Worm (Caenorhabditis elegans): Measurements from ENCODE around the gene bcc-1.

The bcc-1 gene

ce11 chrIV:11044377-11044776, 48.0 kb downstream of the bcc-1 start:
- TF ChIP-seq isw-1 (GFP tag; IDR thresholded peaks at IDR 0.05) (no peak), skn-1 (tag; optimal IDR thresholded peaks at IDR 0.05) (no peak), dpl-1 (GFP tag; optimal IDR thresholded peaks at IDR 0.05) (no peak), ztf-4 (tag; optimal IDR thresholded peaks at IDR 0.05) (no peak), jun-1 (tag; optimal IDR thresholded peaks at IDR 0.05) (no peak), nhr-19 (GFP tag; conservative IDR thresholded peaks at IDR 0.05) (no peak), snpc-4 (tag; optimal IDR thresholded peaks at IDR 0.05) (no peak), nhr-237 (tag; optimal IDR thresholded peaks at IDR 0.05) (no peak), aly-2 (tag; optimal IDR thresholded peaks at IDR 0.05) (no peak), ceh-90 (tag; optimal IDR thresholded peaks at IDR 0.05) (no peak), elt-2 (tag; optimal IDR thresholded peaks at IDR 0.05) (no peak), snu-23 (GFP tag; optimal IDR thresholded peaks at IDR 0.05) (no peak), efl-1 (optimal IDR thresholded peaks at IDR 0.05) (no peak), efl-1 (GFP tag; optimal IDR thresholded peaks at IDR 0.05 in 1 of 2) (no peak), fkh-8 (tag; optimal IDR thresholded peaks at IDR 0.05) (no peak)

ce11 chrIV:11038665-11039064, 53.7 kb downstream of the bcc-1 start:
- TF ChIP-seq nhr-85 (tag): no peak
- no peak for TF ChIP-seq unc-130 (tag; optimal IDR thresholded peaks at IDR 0.05)
- TF ChIP-seq rnt-1 (tag; optimal IDR thresholded peaks at IDR 0.05): peak; percentile 1
- no peak for TF ChIP-seq unc-86 (tag; optimal IDR thresholded peaks at IDR 0.05)
- peak in 1 of 2 experiments; percentile 7 for TF ChIP-seq lsy-2 (tag; optimal IDR thresholded peaks at IDR 0.05)
- TF ChIP-seq ets-5 (GFP tag; IDR thresholded peaks at IDR 0.05): no peak
- TF ChIP-seq snu-23 (GFP tag; optimal IDR thresholded peaks at IDR 0.05): peak; percentile 15
- TF ChIP-seq ztf-11 (tag; optimal IDR thresholded peaks at IDR 0.05): no peak
- no peak for TF ChIP-seq ztf-4 (tag; optimal IDR thresholded peaks at IDR 0.05)
- TF ChIP-seq ama-1 (optimal IDR thresholded peaks at IDR 0.05): no peak
- no peak for TF ChIP-seq blmp-1 (tag; optimal IDR thresholded peaks at IDR 0.05)
- no peak for TF ChIP-seq nhr-19 (GFP tag; conservative IDR thresholded peaks at IDR 0.05)
- TF ChIP-seq ceh-88 (GFP tag; IDR thresholded peaks at IDR 0.05): no peak
- TF ChIP-seq lin-15B (tag; optimal IDR thresholded peaks at IDR 0.05): no peak
- TF ChIP-seq tlp-1 (tag; optimal IDR thresholded peaks at IDR 0.05): no peak
- TF ChIP-seq unc-98 (GFP tag; IDR thresholded peaks at IDR 0.05): no peak
- peak in 1 of 2 experiments; percentile 27 for TF ChIP-seq efl-1 (optimal IDR thresholded peaks at IDR 0.05)
- peak in 1 of 2 experiments; percentile 22 for TF ChIP-seq efl-1 (GFP tag; optimal IDR thresholded peaks at IDR 0.05 in 1 of 2)
- TF ChIP-seq mef-2 (tag; optimal IDR thresholded peaks at IDR 0.05): no peak

DNA sequence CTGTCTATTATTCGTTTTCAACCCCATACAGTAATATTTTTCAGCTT, 53.9 kb downstream of the bcc-1 start, which contains the start of gene kdin-1:
TSS of gene kdin-1 (plus strand) at position 38 of the 47 bp plus-strand sequence.
- TF ChIP-seq elt-2 (tag; optimal IDR thresholded peaks at IDR 0.05) (no peak), unc-86 (tag; optimal IDR thresholded peaks at IDR 0.05) (no peak), isw-1 (GFP tag; IDR thresholded peaks at IDR 0.05) (no peak), hlh-17 (GFP tag; optimal IDR thresholded peaks at IDR 0.05; ENCODE audit: borderline replicate concordance) (no peak), nhr-77 (tag; optimal IDR thresholded peaks at IDR 0.05) (no peak), unc-130 (tag; optimal IDR thresholded peaks at IDR 0.05) (no peak), nhr-90 (tag; optimal IDR thresholded peaks at IDR 0.05; ENCODE audit: poor library complexity) (no peak), tbx-2 (tag; optimal IDR thresholded peaks at IDR 0.05) (no peak), pqm-1 (tag; optimal IDR thresholded peaks at IDR 0.05) (no peak), nhr-237 (tag; optimal IDR thresholded peaks at IDR 0.05) (no peak), ceh-63 (GFP tag; optimal IDR thresholded peaks at IDR 0.05) (no peak), nhr-47 (tag; optimal IDR thresholded peaks at IDR 0.05) (no peak), fkh-4 (tag; optimal IDR thresholded peaks at IDR 0.05; ENCODE audit: borderline replicate concordance) (no peak), elt-3 (tag; optimal IDR thresholded peaks at IDR 0.05) (no peak), nhr-76 (tag; optimal IDR thresholded peaks at IDR 0.05) (no peak), zip-4 (GFP tag; optimal IDR thresholded peaks at IDR 0.05) (no peak), ces-1 (GFP tag; optimal IDR thresholded peaks at IDR 0.05) (no peak), unc-98 (GFP tag; IDR thresholded peaks at IDR 0.05) (no peak), nhr-11 (tag; optimal IDR thresholded peaks at IDR 0.05) (no peak), C16A3.4 (tag; optimal IDR thresholded peaks at IDR 0.05) (no peak)

All from whole organism, L1 larva.